Fruit fly (Drosophila melanogaster) whole organism, embryonic: ENCODE data around the gene CG34160.

ENCODE experiments used
- BtbVII ChIP-seq: fragments of 200-800 bp; sonication (Bioruptor generic); optimal IDR thresholded peaks from 3 replicates; lab custom pipeline; 2017; ENCODE audit warnings: missing biosample characterization, mild to moderate bottlenecking, missing genetic modification characterization
- CG12155 ChIP-seq: fragments of 200-800 bp; sonication (Bioruptor generic); optimal IDR thresholded peaks from 3 replicates; lab custom pipeline; 2016; ENCODE audit warnings: missing biosample characterization, missing genetic modification characterization
- CG12659 ChIP-seq: fragments of 200-800 bp; sonication (Bioruptor generic); optimal IDR thresholded peaks from 3 replicates; lab custom pipeline; 2017; ENCODE audit warnings: mild to moderate bottlenecking, missing biosample characterization, missing genetic modification reagents, missing genetic modification characterization
- CG13775 ChIP-seq: fragments of 200-800 bp; sonication (Bioruptor generic); optimal IDR thresholded peaks from 3 replicates; lab custom pipeline; 2017; ENCODE audit warnings: missing biosample characterization, mild to moderate bottlenecking, missing genetic modification characterization
- CG5180 ChIP-seq: fragments of 200-800 bp; sonication (Bioruptor generic); optimal IDR thresholded peaks from 3 replicates; lab custom pipeline; 2017; ENCODE audit warnings: missing biosample characterization, missing genetic modification characterization, mild to moderate bottlenecking, moderate library complexity, missing genetic modification reagents
- CG6765 ChIP-seq: fragments of 200-800 bp; sonication (Bioruptor generic); optimal IDR thresholded peaks from 3 replicates; lab custom pipeline; 2017; ENCODE audit warnings: missing biosample characterization, mild to moderate bottlenecking, missing genetic modification characterization
- CG8765 ChIP-seq: fragments of 200-800 bp; sonication (Bioruptor generic); IDR thresholded peaks from 2 replicates; pipeline ENCODE4 v1.3.6; 2022; ENCODE audit warnings: missing biosample characterization, missing genetic modification characterization
- CG9215 ChIP-seq: fragments of 200-800 bp; sonication (Bioruptor generic); IDR thresholded peaks from 2 replicates; pipeline ENCODE4 v1.3.6; 2022; ENCODE audit warnings: missing biosample characterization, missing genetic modification characterization
- CHES-1-like ChIP-seq: fragments of 200-800 bp; sonication (Bioruptor generic); optimal IDR thresholded peaks from 2 replicates; lab custom pipeline; 2016; ENCODE audit warnings: missing biosample characterization, missing genetic modification characterization
- E2f2 ChIP-seq: fragments of 200-800 bp; sonication (Bioruptor generic); IDR thresholded peaks from 2 replicates; pipeline ENCODE4 v1.3.6; 2022; ENCODE audit warnings: missing biosample characterization, missing genetic modification characterization
- ERR ChIP-seq: fragments of 200-800 bp; sonication (Bioruptor generic); optimal IDR thresholded peaks from 2 replicates; lab custom pipeline; 2016; ENCODE audit warnings: missing biosample characterization, missing genetic modification characterization
- Ets97D ChIP-seq: fragments of 200-800 bp; sonication (Bioruptor generic); optimal IDR thresholded peaks from 3 replicates; lab custom pipeline; 2016; ENCODE audit warnings: missing biosample characterization, missing genetic modification characterization
- Fer1 ChIP-seq: fragments of 200-800 bp; sonication (Bioruptor generic); optimal IDR thresholded peaks from 2 replicates; lab custom pipeline; 2017; ENCODE audit warnings: missing biosample characterization, mild to moderate bottlenecking, missing genetic modification characterization
- Fer3 ChIP-seq: fragments of 200-800 bp; sonication (Bioruptor generic); optimal IDR thresholded peaks from 2 replicates; lab custom pipeline; 2018; ENCODE audit warnings: missing biosample characterization, mild to moderate bottlenecking, missing genetic modification characterization, moderate library complexity
- HHEX ChIP-seq: fragments of 200-800 bp; sonication (Bioruptor generic); optimal IDR thresholded peaks from 3 replicates; lab custom pipeline; 2017; ENCODE audit warnings: missing biosample characterization, mild to moderate bottlenecking, missing genetic modification characterization, missing genetic modification reagents
- HLH3B ChIP-seq: fragments of 200-800 bp; sonication (Bioruptor generic); IDR thresholded peaks from 2 replicates; pipeline ENCODE4 v1.3.6; 2022; ENCODE audit warnings: missing biosample characterization, missing genetic modification characterization
- HLH4C ChIP-seq: fragments of 200-800 bp; sonication (Bioruptor generic); IDR thresholded peaks from 3 replicates; pipeline ENCODE4 v1.3.6; 2022; ENCODE audit warnings: missing biosample characterization, missing genetic modification characterization; ENCODE audit not compliant: partially characterized antibody
- Hand ChIP-seq: fragments of 200-800 bp; sonication (Bioruptor generic); optimal IDR thresholded peaks from 2 replicates; lab custom pipeline; 2017; ENCODE audit warnings: mild to moderate bottlenecking, missing biosample characterization, missing genetic modification reagents, missing genetic modification characterization
- Hey ChIP-seq: fragments of 200-800 bp; sonication (Bioruptor generic); optimal IDR thresholded peaks from 3 replicates; lab custom pipeline; 2018; ENCODE audit warnings: missing biosample characterization, mild to moderate bottlenecking, missing genetic modification characterization
- Optix ChIP-seq: fragments of 200-800 bp; sonication (Bioruptor generic); IDR thresholded peaks from 3 replicates; pipeline ENCODE4 v1.3.6; 2022; ENCODE audit warnings: missing biosample characterization, missing genetic modification characterization
- PHDP ChIP-seq: fragments of 200-800 bp; sonication (Bioruptor generic); optimal IDR thresholded peaks from 3 replicates; lab custom pipeline; 2018; ENCODE audit warnings: missing biosample characterization, mild to moderate bottlenecking, missing genetic modification characterization, moderate library complexity
- Ptx1 ChIP-seq: fragments of 200-800 bp; sonication (Bioruptor generic); IDR thresholded peaks from 2 replicates; pipeline ENCODE4 v1.3.6; 2022; ENCODE audit warnings: missing biosample characterization, missing genetic modification characterization
- Scr ChIP-seq: fragments of 200-800 bp; sonication (Bioruptor generic); IDR thresholded peaks from 2 replicates; pipeline ENCODE4 v1.3.6; 2022; ENCODE audit warnings: missing biosample characterization, missing genetic modification characterization; ENCODE audit not compliant: partially characterized antibody
- Side ChIP-seq: fragments of 200-800 bp; sonication (Bioruptor generic); optimal IDR thresholded peaks from 2 replicates; lab custom pipeline; 2016; ENCODE audit warnings: missing biosample characterization, missing genetic modification characterization
- abd-A ChIP-seq: fragments of 200-800 bp; sonication (Bioruptor generic); optimal IDR thresholded peaks from 3 replicates; lab custom pipeline; 2019; ENCODE audit warnings: missing biosample characterization, mild to moderate bottlenecking, missing genetic modification characterization, moderate library complexity
- bsh ChIP-seq, 2 experiments: fragments of 200-800 bp; sonication (Bioruptor generic); optimal IDR thresholded peaks; 2 replicates each; lab custom pipeline; 2017 to 2018; ENCODE audit warnings: mild to moderate bottlenecking in 2 of 2, missing biosample characterization in 2 of 2, missing genetic modification characterization in 2 of 2, moderate library complexity in 1 of 2
- cato ChIP-seq: fragments of 200-800 bp; sonication (Bioruptor generic); optimal IDR thresholded peaks from 2 replicates; lab custom pipeline; 2016; ENCODE audit warnings: missing biosample characterization, missing genetic modification characterization, borderline replicate concordance
- caup ChIP-seq: fragments of 200-800 bp; sonication (Bioruptor generic); optimal IDR thresholded peaks from 3 replicates; lab custom pipeline; 2017; ENCODE audit warnings: missing biosample characterization, mild to moderate bottlenecking, missing genetic modification characterization, moderate library complexity; ENCODE audit not compliant: severe bottlenecking
- chif ChIP-seq, 2 experiments: fragments of 200-800 bp; sonication (Bioruptor generic); optimal IDR thresholded peaks; 3 replicates each; lab custom pipeline; 2016; ENCODE audit warnings: missing biosample characterization in 2 of 2, missing genetic modification characterization in 2 of 2
- danr ChIP-seq: fragments of 200-800 bp; sonication (Bioruptor generic); IDR thresholded peaks from 2 replicates; pipeline ENCODE4 v1.3.6; 2022; ENCODE audit warnings: missing biosample characterization, missing genetic modification characterization
- disco-r ChIP-seq: fragments of 200-800 bp; sonication (Bioruptor generic); optimal IDR thresholded peaks from 2 replicates; lab custom pipeline; 2016; ENCODE audit warnings: missing biosample characterization, missing genetic modification characterization
- dmrt99B ChIP-seq: fragments of 200-800 bp; sonication (Bioruptor generic); optimal IDR thresholded peaks from 2 replicates; lab custom pipeline; 2018; ENCODE audit warnings: missing biosample characterization, mild to moderate bottlenecking, missing genetic modification characterization, moderate library complexity
- ems ChIP-seq: fragments of 200-800 bp; sonication (Bioruptor generic); optimal IDR thresholded peaks from 3 replicates; lab custom pipeline; 2016; ENCODE audit warnings: missing biosample characterization, missing genetic modification characterization
- grn ChIP-seq: fragments of 200-800 bp; sonication (Bioruptor generic); optimal IDR thresholded peaks from 3 replicates; lab custom pipeline; 2017; ENCODE audit warnings: missing biosample characterization, missing genetic modification characterization
- hkb ChIP-seq, 2 experiments: fragments of 200-800 bp in 1 of 2; fragments of >200 bp in 1 of 2; sonication (Bioruptor generic) in 1 of 2; IDR thresholded peaks in 1 of 2; optimal IDR thresholded peaks in 1 of 2; 2 replicates each; pipeline versions ENCODE4 v1.3.6 to Lab custom; 2017 to 2022; ENCODE audit warnings: missing biosample characterization in 1 of 2, missing genetic modification characterization in 1 of 2
- lab ChIP-seq: fragments of 200-800 bp; sonication (Bioruptor generic); optimal IDR thresholded peaks from 3 replicates; lab custom pipeline; 2017; ENCODE audit warnings: missing biosample characterization, missing genetic modification characterization, mild to moderate bottlenecking, moderate library complexity, missing genetic modification reagents
- lov ChIP-seq, 2 experiments: fragments of 200-800 bp in 1 of 2; fragments of >200 bp in 1 of 2; sonication (Bioruptor generic) in 1 of 2; IDR thresholded peaks in 1 of 2; optimal IDR thresholded peaks in 1 of 2; 2 replicates in 1 of 2; 3 replicates in 1 of 2; pipeline versions ENCODE4 v1.3.6 to Lab custom; 2017 to 2022; ENCODE audit warnings: missing biosample characterization in 1 of 2, missing genetic modification characterization in 1 of 2
- onecut ChIP-seq: fragments of 200-800 bp; sonication (Bioruptor generic); IDR thresholded peaks from 2 replicates; pipeline ENCODE4 v1.3.6; 2022; ENCODE audit warnings: missing biosample characterization, missing genetic modification characterization
- pros ChIP-seq: fragments of 200-800 bp; sonication (Bioruptor generic); optimal IDR thresholded peaks from 3 replicates; lab custom pipeline; 2019; ENCODE audit warnings: missing biosample characterization, mild to moderate bottlenecking, missing genetic modification characterization, moderate library complexity
- ranshi ChIP-seq: fragments of 200-800 bp; sonication (Bioruptor generic); IDR thresholded peaks from 2 replicates; pipeline ENCODE4 v1.3.6; 2022; ENCODE audit warnings: missing biosample characterization, missing genetic modification characterization
- scrt ChIP-seq: fragments of 200-800 bp; sonication (Bioruptor generic); optimal IDR thresholded peaks from 2 replicates; lab custom pipeline; 2018; ENCODE audit warnings: missing biosample characterization, mild to moderate bottlenecking, missing genetic modification characterization, moderate library complexity
- sna ChIP-seq: fragments of 200-800 bp; sonication (Bioruptor generic); IDR thresholded peaks from 2 replicates; pipeline ENCODE4 v1.3.6; 2022; ENCODE audit warnings: missing biosample characterization, missing genetic modification characterization; ENCODE audit not compliant: partially characterized antibody
- so ChIP-seq: fragments of 200-800 bp; sonication (Bioruptor generic); IDR thresholded peaks from 3 replicates; pipeline ENCODE4 v1.3.6; 2022; ENCODE audit warnings: missing biosample characterization, missing genetic modification characterization
- sob ChIP-seq: fragments of 200-800 bp; sonication (Bioruptor generic); IDR thresholded peaks from 2 replicates; pipeline ENCODE4 v1.3.6; 2022; ENCODE audit warnings: missing biosample characterization, missing genetic modification characterization
- tap ChIP-seq: fragments of 200-800 bp; optimal IDR thresholded peaks from 3 replicates; lab custom pipeline; 2019; ENCODE audit warnings: missing biosample characterization, mild to moderate bottlenecking, missing genetic modification characterization, moderate library complexity
- tin ChIP-seq: fragments of 200-800 bp; sonication (Bioruptor generic); optimal IDR thresholded peaks from 3 replicates; lab custom pipeline; 2016; ENCODE audit warnings: missing biosample characterization, missing genetic modification characterization
- tio ChIP-seq: fragments of 200-800 bp; sonication (Bioruptor generic); optimal IDR thresholded peaks from 2 replicates; lab custom pipeline; 2017; ENCODE audit warnings: missing biosample characterization, missing genetic modification characterization, inconsistent platforms
- trem ChIP-seq: fragments of 200-800 bp; optimal IDR thresholded peaks from 3 replicates; lab custom pipeline; 2019; ENCODE audit warnings: missing biosample characterization, mild to moderate bottlenecking, missing genetic modification characterization, moderate library complexity

The CG34160 gene

dm6 chr2L:10565674-10566073 is 13.9 kb upstream of the CG34160 start (continued):
- TF ChIP-seq Optix (GFP tag; lab: Robert Waterston, UW), result peak; percentile 72; the same call in 2 of the 3 replicates
- TF ChIP-seq Fer3 (tag; lab: Kevin White, UChicago), result peak; percentile 58
- TF ChIP-seq sna (GFP tag; lab: Robert Waterston, UW), result no peak
- peak; percentile 57 for TF ChIP-seq scrt (GFP tag; lab: Kevin White, UChicago)
- TF ChIP-seq pros (GFP tag; lab: Kevin White, UChicago), result no peak
- peak; percentile 84 for TF ChIP-seq Fer1 (GFP tag; lab: Kevin White, UChicago)
- TF ChIP-seq bsh (GFP tag; optimal IDR thresholded peaks at IDR 0.05; lab: Kevin White, UChicago), result peak in 1 of 2 experiments; percentile 11
- TF ChIP-seq Hand (GFP tag; lab: Kevin White, UChicago), result peak; percentile 80
- peak; percentile 13 for TF ChIP-seq CG5180 (GFP tag; lab: Kevin White, UChicago)
- TF ChIP-seq trem (tag; lab: Kevin White, UChicago), result no peak
- no peak for TF ChIP-seq grn (GFP tag; lab: Kevin White, UChicago)
- peak; percentile 37; the same call in 1 of the 2 replicates for TF ChIP-seq E2f2 (GFP tag; lab: Robert Waterston, UW)
- TF ChIP-seq tap, result peak; percentile 25
- peak; percentile 56; the same call in 1 of the 2 replicates for TF ChIP-seq HLH3B (GFP tag; lab: Robert Waterston, UW)
- peak; percentile 66 for TF ChIP-seq caup (GFP tag; lab: Kevin White, UChicago)
- peak; percentile 35 for TF ChIP-seq CG12659 (GFP tag; lab: Kevin White, UChicago)
- no peak for TF ChIP-seq disco-r (GFP tag; lab: Kevin White, UChicago)
- TF ChIP-seq tin (GFP tag; lab: Kevin White, UChicago), result peak; percentile 36
- peak; percentile 55; the same call in 1 of the 2 replicates for TF ChIP-seq CG9215 (GFP tag; lab: Robert Waterston, UW)
- TF ChIP-seq lov (optimal IDR thresholded peaks at IDR 0.05; lab: Kevin White, UChicago), result no peak
- peak; percentile 21; the same call in 1 of the 3 replicates for TF ChIP-seq lov (GFP tag; IDR thresholded peaks at IDR 0.05; lab: Robert Waterston, UW)
- peak; percentile 4 for TF ChIP-seq CG12155
- peak; percentile 52 for TF ChIP-seq Side (GFP tag; lab: Kevin White, UChicago)
- TF ChIP-seq Ptx1 (GFP tag; lab: Robert Waterston, UW), result peak; percentile 58; the same call in 1 of the 2 replicates
- TF ChIP-seq HLH4C (GFP tag; lab: Robert Waterston, UW), result no peak
- peak; percentile 6 for TF ChIP-seq CHES-1-like (GFP tag; lab: Kevin White, UChicago)
- peak; percentile 32 for TF ChIP-seq ERR (GFP tag; lab: Kevin White, UChicago)
- peak; percentile 62 for TF ChIP-seq dmrt99B (tag; lab: Kevin White, UChicago)
- TF ChIP-seq BtbVII (GFP tag; lab: Kevin White, UChicago), result peak; percentile 53
- peak; percentile 52 for TF ChIP-seq HHEX
- peak; percentile 22 for TF ChIP-seq chif (GFP tag; optimal IDR thresholded peaks at IDR 0.05; lab: Kevin White, UChicago)
- 0 out of 2 replicates have a peak, but pooled peaks have one; percentile 35 for TF ChIP-seq CG8765 (GFP tag; lab: Robert Waterston, UW)
- TF ChIP-seq cato (GFP tag; lab: Kevin White, UChicago), result no peak
- peak; percentile 68; the same call in 1 of the 3 replicates for TF ChIP-seq so
- peak; percentile 30 for TF ChIP-seq PHDP
- peak; percentile 63 for TF ChIP-seq sob (GFP tag; lab: Robert Waterston, UW)
- peak; percentile 29 for TF ChIP-seq CG6765 (GFP tag; lab: Kevin White, UChicago)
- TF ChIP-seq Hey (tag; lab: Kevin White, UChicago), result no peak
- TF ChIP-seq abd-A (tag; lab: Kevin White, UChicago), result no peak
- TF ChIP-seq danr (GFP tag; lab: Robert Waterston, UW), result no peak
- TF ChIP-seq Ets97D, result no peak
- TF ChIP-seq lab, result peak; percentile 87
- TF ChIP-seq Scr (GFP tag; lab: Robert Waterston, UW), result no peak
- no peak for TF ChIP-seq hkb (optimal IDR thresholded peaks at IDR 0.05; lab: Kevin White, UChicago)
- TF ChIP-seq hkb (GFP tag; IDR thresholded peaks at IDR 0.05; lab: Robert Waterston, UW), result peak; percentile 67; the same call in 1 of the 2 replicates
- TF ChIP-seq ranshi (GFP tag; lab: Robert Waterston, UW), result peak; percentile 70
- TF ChIP-seq CG13775 (GFP tag; lab: Kevin White, UChicago), result peak; percentile 19
- peak; percentile 6 for TF ChIP-seq ems
- TF ChIP-seq tio, result no peak
- peak; percentile 8; the same call in 1 of the 2 replicates for TF ChIP-seq onecut
